Worm (Caenorhabditis elegans) whole organism, L4/young adult: ENCODE measurements around the gene T15H9.5.

Experiments
- W03F9.2 ChIP-seq: fragments of 150-350 bp; optimal IDR thresholded peaks from 2 replicates; lab custom pipeline; 2014; ENCODE audit warnings: missing biosample characterization, missing genetic modification characterization
- dao-5 ChIP-seq: sonication (generic microtip); optimal IDR thresholded peaks from 2 replicates; lab custom pipeline; 2016; ENCODE audit warnings: missing genotype, missing genetic modification characterization, moderate library complexity, missing compliant biosample characterization
- him-1 ChIP-seq: sonication (generic microtip); optimal IDR thresholded peaks from 2 replicates; lab custom pipeline; 2016; ENCODE audit warnings: missing genotype, missing genetic modification reagents, missing genetic modification characterization, missing compliant biosample characterization

DNA sequence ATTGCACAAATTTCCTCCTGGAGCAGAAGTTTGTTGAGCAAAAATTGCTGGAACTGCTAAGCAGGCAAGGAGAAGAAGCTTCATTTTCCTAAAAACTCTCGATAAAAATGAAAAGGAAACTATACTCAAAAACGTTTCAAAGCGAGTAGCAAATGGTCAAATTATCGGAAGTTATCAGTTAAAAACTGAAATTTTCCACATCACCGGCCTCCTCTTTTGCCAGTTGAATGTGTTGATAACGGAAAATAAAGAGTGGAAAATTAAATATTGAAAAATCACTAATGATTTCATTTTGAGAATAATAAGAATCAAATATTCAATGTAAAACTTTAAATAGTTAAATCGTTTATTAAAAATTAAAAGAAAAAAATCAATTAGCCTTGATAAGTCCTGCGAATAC, 47.7 kb upstream of the T15H9.5 start, which contains the start of gene ZK1320.2:
- TF ChIP-seq him-1 (tag; lab: Kevin White, UChicago) (no peak), W03F9.2 (tag; lab: Kevin White, UChicago) (no peak), dao-5 (tag; lab: Kevin White, UChicago) (no peak)
